Worm (Caenorhabditis elegans) whole organism, L4 larva: ENCODE measurements around the gene M01H9.3.

ENCODE experiments used
- T20F7.1 ChIP-seq: fragments of 200-800 bp; sonication (Bioruptor generic); optimal IDR thresholded peaks from 2 replicates; lab custom pipeline; 2018; ENCODE audit warnings: mild to moderate bottlenecking, missing genetic modification characterization, missing compliant biosample characterization
- Y5F2A.4 ChIP-seq: fragments of 200-800 bp; sonication (Bioruptor generic); optimal IDR thresholded peaks from 2 replicates; lab custom pipeline; 2018; ENCODE audit warnings: mild to moderate bottlenecking, missing genetic modification characterization, missing compliant biosample characterization
- Y75B8A.6 ChIP-seq: fragments of 200-800 bp; sonication (Bioruptor generic); IDR thresholded peaks from 2 replicates; pipeline ENCODE4 v1.3.6; 2022; ENCODE audit warnings: missing genetic modification reagents, missing genetic modification characterization, missing compliant biosample characterization
- ZK546.5 ChIP-seq, 2 experiments: sonication (generic microtip); optimal IDR thresholded peaks; 2 replicates each; lab custom pipeline; 2017; ENCODE audit warnings: missing biosample characterization in 2 of 2, missing genetic modification characterization in 2 of 2
- ama-1 ChIP-seq: fragments of 150-350 bp; optimal IDR thresholded peaks from 2 replicates; lab custom pipeline; 2014; ENCODE audit warnings: inconsistent platforms, mixed read lengths
- attf-4 ChIP-seq: sonication (generic microtip); optimal IDR thresholded peaks from 3 replicates; lab custom pipeline; 2017; ENCODE audit warnings: missing biosample characterization, missing genetic modification characterization
- ceh-82 ChIP-seq: sonication (generic microtip); optimal IDR thresholded peaks from 2 replicates; lab custom pipeline; 2017; ENCODE audit warnings: missing biosample characterization, missing genetic modification characterization
- cey-2 ChIP-seq: sonication (generic microtip); optimal IDR thresholded peaks from 3 replicates; lab custom pipeline; 2017; ENCODE audit warnings: missing genetic modification characterization, mild to moderate bottlenecking, missing compliant biosample characterization, antibody characterized with exemption, borderline replicate concordance; ENCODE audit not compliant: insufficient read depth
- daf-16 ChIP-seq, 3 experiments: sonication (generic microtip); optimal IDR thresholded peaks; 2 replicates each; lab custom pipeline; 2016 to 2017; ENCODE audit warnings: missing genetic modification characterization in 3 of 3, missing genetic modification reagents in 3 of 3, mild to moderate bottlenecking in 2 of 3, missing compliant biosample characterization in 2 of 3, missing biosample characterization in 1 of 3, moderate library complexity in 1 of 3
- daf-8 ChIP-seq: fragments of 200-800 bp; sonication (Bioruptor generic); IDR thresholded peaks from 2 replicates; pipeline ENCODE4 v1.3.6; 2022; ENCODE audit warnings: missing genetic modification characterization, missing compliant biosample characterization
- dmd-6 ChIP-seq: fragments of 200-800 bp; sonication (Bioruptor generic); IDR thresholded peaks from 2 replicates; pipeline ENCODE4 v1.3.6; 2022; ENCODE audit warnings: missing genetic modification reagents, missing genetic modification characterization, missing compliant biosample characterization
- dmd-9 ChIP-seq: fragments of 200-800 bp; sonication (Bioruptor generic); IDR thresholded peaks from 2 replicates; pipeline ENCODE4 v1.3.6; 2022; ENCODE audit warnings: missing genetic modification reagents, missing genetic modification characterization, missing compliant biosample characterization
- dpl-1 ChIP-seq: fragments of 150-350 bp; optimal IDR thresholded peaks from 2 replicates; lab custom pipeline; 2014; ENCODE audit warnings: missing biosample characterization, missing genetic modification reagents, missing genetic modification characterization
- duxl-1 ChIP-seq: sonication (generic microtip); optimal IDR thresholded peaks from 2 replicates; lab custom pipeline; 2016; ENCODE audit warnings: mild to moderate bottlenecking, missing genetic modification characterization, moderate library complexity, missing compliant biosample characterization; ENCODE audit not compliant: poor library complexity
- fkh-10 ChIP-seq: fragments of 150-350 bp; optimal IDR thresholded peaks from 2 replicates; lab custom pipeline; 2014; ENCODE audit warnings: missing biosample characterization, missing genetic modification reagents, missing genetic modification characterization
- gei-8 ChIP-seq: fragments of 200-800 bp; sonication (Bioruptor generic); optimal IDR thresholded peaks from 2 replicates; lab custom pipeline; 2018; ENCODE audit warnings: mild to moderate bottlenecking, missing genetic modification characterization, missing compliant biosample characterization
- lin-13 ChIP-seq: fragments of 150-350 bp; optimal IDR thresholded peaks from 2 replicates; lab custom pipeline; 2014; ENCODE audit warnings: missing biosample characterization, missing genetic modification reagents, missing genetic modification characterization
- lin-39 ChIP-seq: fragments of 150-350 bp; optimal IDR thresholded peaks from 2 replicates; lab custom pipeline; 2014; ENCODE audit warnings: missing biosample characterization, missing genetic modification reagents, missing genetic modification characterization
- lir-3 ChIP-seq: sonication (generic microtip); optimal IDR thresholded peaks from 2 replicates; lab custom pipeline; 2016; ENCODE audit warnings: mild to moderate bottlenecking, missing genetic modification characterization, missing compliant biosample characterization
- lsy-2 ChIP-seq, 2 experiments: fragments of 150-350 bp in 1 of 2; sonication (generic microtip) in 1 of 2; optimal IDR thresholded peaks; 2 replicates each; lab custom pipeline; 2014 to 2017; ENCODE audit warnings: missing biosample characterization in 2 of 2, missing genetic modification characterization in 2 of 2
- mep-1 ChIP-seq: fragments of 150-350 bp; sonication (generic microtip); optimal IDR thresholded peaks from 3 replicates; lab custom pipeline; 2014; ENCODE audit warnings: missing biosample characterization, missing genetic modification characterization
- mes-2 ChIP-seq: sonication (generic microtip); optimal IDR thresholded peaks from 2 replicates; lab custom pipeline; 2016; ENCODE audit warnings: missing genotype, mild to moderate bottlenecking, missing genetic modification characterization, missing compliant biosample characterization; ENCODE audit not compliant: poor library complexity, severe bottlenecking
- nhr-10 ChIP-seq: fragments of 150-350 bp; optimal IDR thresholded peaks from 2 replicates; lab custom pipeline; 2014; ENCODE audit warnings: missing biosample characterization, missing genetic modification characterization
- nhr-102 ChIP-seq: sonication (generic microtip); optimal IDR thresholded peaks from 2 replicates; lab custom pipeline; 2016; ENCODE audit warnings: mild to moderate bottlenecking, missing genetic modification characterization, moderate library complexity, missing compliant biosample characterization
- nhr-76 ChIP-seq: fragments of 150-350 bp; optimal IDR thresholded peaks from 2 replicates; lab custom pipeline; 2014; ENCODE audit warnings: missing biosample characterization, missing genetic modification characterization
- rbr-2 ChIP-seq: sonication (generic microtip); optimal IDR thresholded peaks from 2 replicates; lab custom pipeline; 2016; ENCODE audit warnings: missing genotype, missing genetic modification characterization, missing compliant biosample characterization
- sdz-12 ChIP-seq: fragments of 200-800 bp; sonication (Bioruptor generic); optimal IDR thresholded peaks from 2 replicates; lab custom pipeline; 2018; ENCODE audit warnings: mild to moderate bottlenecking, missing genetic modification characterization, missing compliant biosample characterization
- skn-1 ChIP-seq: fragments of 150-350 bp; optimal IDR thresholded peaks from 2 replicates; lab custom pipeline; 2014; ENCODE audit warnings: missing biosample characterization, missing genetic modification characterization
- snpc-1.2 ChIP-seq: fragments of 200-800 bp; sonication (Bioruptor generic); IDR thresholded peaks from 2 replicates; pipeline ENCODE4 v1.3.6; 2022; ENCODE audit warnings: missing genetic modification reagents, missing genetic modification characterization, missing compliant biosample characterization
- snpc-4 ChIP-seq: fragments of 150-350 bp; optimal IDR thresholded peaks from 2 replicates; lab custom pipeline; 2014; ENCODE audit warnings: missing biosample characterization, missing genetic modification characterization
- spr-3 ChIP-seq: fragments of 200-800 bp; sonication (Bioruptor generic); optimal IDR thresholded peaks from 2 replicates; lab custom pipeline; 2018; ENCODE audit warnings: mild to moderate bottlenecking, missing genetic modification characterization, missing compliant biosample characterization
- tag-97 ChIP-seq: fragments of 200-800 bp; sonication (Bioruptor generic); IDR thresholded peaks from 2 replicates; pipeline ENCODE4 v1.3.6; 2022; ENCODE audit warnings: missing genetic modification characterization, missing compliant biosample characterization
- unc-62 ChIP-seq, 3 experiments: fragments of 150-350 bp in 1 of 3; sonication (generic microtip); optimal IDR thresholded peaks in 2 of 3; peaks in 1 of 3; 1 replicate in 1 of 3; 2 replicates in 2 of 3; lab custom pipeline; 2014 to 2017; ENCODE audit warnings: missing biosample characterization in 3 of 3, missing genetic modification characterization in 3 of 3, missing genetic modification reagents in 3 of 3, missing genotype in 1 of 3
- zag-1 ChIP-seq: fragments of 150-350 bp; optimal IDR thresholded peaks from 2 replicates; lab custom pipeline; 2014; ENCODE audit warnings: missing biosample characterization, missing genetic modification characterization
- zfp-2 ChIP-seq: sonication (generic microtip); optimal IDR thresholded peaks from 2 replicates; lab custom pipeline; 2016; ENCODE audit warnings: mild to moderate bottlenecking, missing genetic modification characterization, missing compliant biosample characterization
- zfp-3 ChIP-seq: fragments of 200-800 bp; sonication (Bioruptor generic); conservative IDR thresholded peaks from 2 replicates; pipeline ENCODE4 v1.3.6; 2022; ENCODE audit warnings: missing genetic modification reagents, missing genetic modification characterization, missing compliant biosample characterization
- zip-11 ChIP-seq: fragments of 200-800 bp; sonication (Bioruptor generic); IDR thresholded peaks from 2 replicates; pipeline ENCODE4 v1.3.6; 2022; ENCODE audit warnings: missing genetic modification characterization, missing compliant biosample characterization
- zip-2 ChIP-seq: fragments of 150-350 bp; optimal IDR thresholded peaks from 2 replicates; lab custom pipeline; 2014; ENCODE audit warnings: missing biosample characterization, missing genetic modification characterization
- ztf-11 ChIP-seq: fragments of 150-350 bp; optimal IDR thresholded peaks from 2 replicates; lab custom pipeline; 2014; ENCODE audit warnings: missing biosample characterization, missing genetic modification characterization

The M01H9.3 gene

ce11 chrIV:4445711-4446290 is 31.1 kb downstream of the M01H9.3 start, which contains the start of the genes wapl-1 and htz-1 (continued):
- TF ChIP-seq zfp-2 (tag; lab: Kevin White, UChicago) (peak; percentile 97), snpc-1.2 (peak; percentile 72), T20F7.1 (GFP tag; lab: Kevin White, UChicago) (no peak), skn-1 (tag; lab: Kevin White, UChicago) (no peak), Y5F2A.4 (GFP tag; lab: Kevin White, UChicago) (no peak), snpc-4 (no peak), daf-8 (GFP tag; lab: Robert Waterston, UW) (no peak), spr-3 (GFP tag; lab: Kevin White, UChicago) (peak; percentile 3), daf-16 (GFP tag; optimal IDR thresholded peaks at IDR 0.05; lab: Kevin White, UChicago) (peak in 1 of 2 experiments; percentile 72), daf-16 (tag; optimal IDR thresholded peaks at IDR 0.05; lab: Kevin White, UChicago) (peak; percentile 74), fkh-10 (GFP tag; lab: Kevin White, UChicago) (peak; percentile 96), tag-97 (no peak), lin-13 (GFP tag; lab: Kevin White, UChicago) (peak; percentile 95), ama-1 (lab: Kevin White, UChicago) (peak; percentile 88), unc-62 (GFP tag; optimal IDR thresholded peaks at IDR 0.05 in 1 of 2; lab: Kevin White, UChicago) (peak in 1 of 2 experiments; percentile 99), unc-62 (tag; optimal IDR thresholded peaks at IDR 0.05; lab: Kevin White, UChicago) (no peak), Y75B8A.6 (GFP tag; lab: Robert Waterston, UW) (0 out of 2 replicates have a peak, but pooled peaks have one; percentile 35), zfp-3 (GFP tag; lab: Robert Waterston, UW) (peak; percentile 80), ZK546.5 (tag; optimal IDR thresholded peaks at IDR 0.05; lab: Kevin White, UChicago) (peak; percentile 76 to 97), attf-4 (no peak), nhr-76 (no peak)
- TF ChIP-seq, all 104 proteins: peak for 67

ce11 chrIV:4441077-4441476 is 35.8 kb downstream of the M01H9.3 start, which contains the start of gene fbxb-75:
Gene fbxb-75, minus strand, starts transcription at chrIV:4441177.
- TF ChIP-seq mes-2 (tag; lab: Kevin White, UChicago) (no peak), lsy-2 (tag; optimal IDR thresholded peaks at IDR 0.05; lab: Kevin White, UChicago) (no peak), rbr-2 (tag; lab: Kevin White, UChicago) (no peak), duxl-1 (tag; lab: Kevin White, UChicago) (no peak), mep-1 (tag; lab: Kevin White, UChicago) (no peak), zip-2 (tag; lab: Kevin White, UChicago) (no peak), daf-16 (GFP tag; optimal IDR thresholded peaks at IDR 0.05; lab: Kevin White, UChicago) (no peak), daf-16 (tag; optimal IDR thresholded peaks at IDR 0.05; lab: Kevin White, UChicago) (no peak), zag-1 (tag; lab: Kevin White, UChicago) (no peak), dmd-9 (GFP tag; lab: Robert Waterston, UW) (no peak), dpl-1 (no peak), daf-8 (GFP tag; lab: Robert Waterston, UW) (no peak), lin-39 (tag; lab: Kevin White, UChicago) (no peak), tag-97 (no peak), ama-1 (lab: Kevin White, UChicago) (no peak), sdz-12 (GFP tag; lab: Kevin White, UChicago) (no peak), ceh-82 (tag; lab: Kevin White, UChicago) (no peak), zfp-3 (GFP tag; lab: Robert Waterston, UW) (no peak)

- TF ChIP-seq fkh-10 (GFP tag; lab: Kevin White, UChicago) (no peak), nhr-10 (no peak), ztf-11 (tag; lab: Kevin White, UChicago) (no peak), lir-3 (tag; lab: Kevin White, UChicago) (no peak), dmd-6 (GFP tag; lab: Robert Waterston, UW) (no peak), snpc-1.2 (no peak), duxl-1 (tag; lab: Kevin White, UChicago) (no peak), gei-8 (GFP tag; lab: Kevin White, UChicago) (no peak), nhr-102 (tag; lab: Kevin White, UChicago) (no peak), cey-2 (tag; lab: Kevin White, UChicago) (no peak), zip-11 (GFP tag; lab: Robert Waterston, UW) (no peak), attf-4 (no peak), zfp-2 (tag; lab: Kevin White, UChicago) (no peak)
Observed at ce11 chrIV:4439190-4439589, 37.7 kb downstream of the M01H9.3 start, which contains the start of gene fbxb-74. Gene fbxb-74, minus strand, starts transcription at chrIV:4439290.
